Worm (Caenorhabditis elegans) whole organism, L4 larva: ENCODE results near the gene nlp-64.
"Not testable (repeated sequence)": the region's sequence is repeated elsewhere in the genome, so short reads cannot be mapped to it uniquely, and the experiment has no call there.

Experiments
- F10B5.3 ChIP-seq: sonication (generic microtip); optimal IDR thresholded peaks from 2 replicates; lab custom pipeline; 2016; ENCODE audit warnings: mild to moderate bottlenecking, missing genetic modification characterization, missing compliant biosample characterization
- R02D3.7 ChIP-seq: fragments of 150-350 bp; sonication (generic microtip); optimal IDR thresholded peaks from 3 replicates; lab custom pipeline; 2014; ENCODE audit warnings: missing biosample characterization, missing genetic modification characterization
- ceh-62 ChIP-seq: sonication (generic microtip); optimal IDR thresholded peaks from 2 replicates; lab custom pipeline; 2017; ENCODE audit warnings: missing biosample characterization, missing genetic modification characterization
- unc-62 ChIP-seq, 3 experiments: fragments of 150-350 bp in 1 of 3; sonication (generic microtip); optimal IDR thresholded peaks in 2 of 3; peaks in 1 of 3; 1 replicate in 1 of 3; 2 replicates in 2 of 3; lab custom pipeline; 2014 to 2017; ENCODE audit warnings: missing biosample characterization in 3 of 3, missing genetic modification characterization in 3 of 3, missing genetic modification reagents in 3 of 3, missing genotype in 1 of 3

DNA sequence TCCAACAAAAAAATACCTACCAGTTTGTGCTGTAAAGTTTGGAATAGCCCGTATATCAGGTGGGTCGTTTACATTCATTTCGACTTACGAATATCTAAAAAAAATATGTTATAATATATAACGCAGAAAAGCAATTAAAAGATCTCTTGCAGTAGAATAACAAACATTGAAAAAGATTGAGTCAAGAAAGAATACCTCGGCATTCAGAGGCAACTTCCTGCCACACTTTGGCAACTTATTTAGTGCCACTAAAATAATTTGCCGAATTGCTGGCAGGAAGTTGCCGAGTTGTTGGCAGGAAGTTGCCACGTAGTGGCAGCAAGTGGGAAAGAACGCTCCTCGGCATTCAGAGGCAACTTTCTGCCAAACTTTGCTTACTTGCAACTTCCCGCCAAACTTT, 36.0 kb upstream of the nlp-64 start, which contains the start of gene C04E7.3:
- not testable (repeated sequence) for TF ChIP-seq ceh-62 (tag; lab: Kevin White, UChicago); F10B5.3 (tag; lab: Kevin White, UChicago); R02D3.7; unc-62 (GFP tag; optimal IDR thresholded peaks at IDR 0.05 in 1 of 2; lab: Kevin White, UChicago); unc-62 (tag; optimal IDR thresholded peaks at IDR 0.05; lab: Kevin White, UChicago)
